Worm (Caenorhabditis elegans): ENCODE results near the gene irld-47.
A peak's percentile ranks its signal among the peaks of the same experiment; 100 is the strongest.

irld-47 gene

ce11 chrII:7858101-7858500 lies 35.7 kb upstream of the irld-47 start, which contains the start of gene sds-22:
sds-22 (plus strand) TSS chrII:7858401.
- TF ChIP-seq tbx-37 (GFP tag; conservative IDR thresholded peaks at IDR 0.05) (no peak), hnd-1 (tag; optimal IDR thresholded peaks at IDR 0.05) (no peak), tbx-11 (GFP tag; IDR thresholded peaks at IDR 0.05) (no peak), ceh-36 (tag; optimal IDR thresholded peaks at IDR 0.05) (no peak), B0310.2 (tag; optimal IDR thresholded peaks at IDR 0.05) (no peak), sea-1 (GFP tag; conservative IDR thresholded peaks at IDR 0.05) (no peak), flt-1 (GFP tag; IDR thresholded peaks at IDR 0.05) (no peak), hmbx-1 (tag; optimal IDR thresholded peaks at IDR 0.05) (no peak), hmg-4 (GFP tag; optimal IDR thresholded peaks at IDR 0.05) (no peak), tra-4 (tag; optimal IDR thresholded peaks at IDR 0.05) (no peak), aly-1 (tag; optimal IDR thresholded peaks at IDR 0.05) (no peak), pes-1 (GFP tag; IDR thresholded peaks at IDR 0.05) (no peak), ets-7 (tag; optimal IDR thresholded peaks at IDR 0.05) (no peak), ceh-13 (GFP tag; optimal IDR thresholded peaks at IDR 0.05) (no peak), ama-1 (optimal IDR thresholded peaks at IDR 0.05) (no peak), F13C5.2 (tag; optimal IDR thresholded peaks at IDR 0.05) (no peak), scrt-1 (GFP tag; IDR thresholded peaks at IDR 0.05) (no peak)

ce11 chrII:7857485-7858010 lies 35.2 kb upstream of the irld-47 start, which contains the start of the genes cec-3 and T09A5.15:
cec-3 (minus strand) TSS chrII:7857600.
T09A5.15 (plus strand) TSS chrII:7857960.
- no peak for TF ChIP-seq ceh-36 (tag; optimal IDR thresholded peaks at IDR 0.05)
- no peak for TF ChIP-seq tbx-11 (GFP tag; IDR thresholded peaks at IDR 0.05)
- no peak for TF ChIP-seq sea-1 (GFP tag; conservative IDR thresholded peaks at IDR 0.05)
- TF ChIP-seq ets-7 (tag; optimal IDR thresholded peaks at IDR 0.05), result no peak
- TF ChIP-seq F13C5.2 (tag; optimal IDR thresholded peaks at IDR 0.05), result peak; percentile 63

ce11 chrII:7855619-7856018 lies 33.3 kb upstream of the irld-47 start, which contains the start of gene mdmh-35:
mdmh-35 (minus strand) TSS chrII:7855719.
- TF ChIP-seq hnd-1 (tag; optimal IDR thresholded peaks at IDR 0.05) (no peak), tbx-11 (GFP tag; IDR thresholded peaks at IDR 0.05) (no peak), ama-1 (optimal IDR thresholded peaks at IDR 0.05) (no peak), hmbx-1 (tag; optimal IDR thresholded peaks at IDR 0.05) (no peak), pes-1 (GFP tag; IDR thresholded peaks at IDR 0.05) (no peak), ceh-36 (tag; optimal IDR thresholded peaks at IDR 0.05) (no peak), hmg-4 (GFP tag; optimal IDR thresholded peaks at IDR 0.05) (no peak), F13C5.2 (tag; optimal IDR thresholded peaks at IDR 0.05) (no peak), ceh-13 (GFP tag; optimal IDR thresholded peaks at IDR 0.05) (no peak)

ce11 chrII:7854942-7855341 lies 32.6 kb upstream of the irld-47 start, which contains the start of gene mdt-10:
mdt-10 (minus strand) TSS chrII:7855042.
- TF ChIP-seq F13C5.2 (tag; optimal IDR thresholded peaks at IDR 0.05), result no peak
- TF ChIP-seq ceh-36 (tag; optimal IDR thresholded peaks at IDR 0.05), result no peak
- TF ChIP-seq aly-1 (tag; optimal IDR thresholded peaks at IDR 0.05), result no peak
- no peak for TF ChIP-seq B0310.2 (tag; optimal IDR thresholded peaks at IDR 0.05)
- no peak for TF ChIP-seq hmbx-1 (tag; optimal IDR thresholded peaks at IDR 0.05)
- TF ChIP-seq hnd-1 (tag; optimal IDR thresholded peaks at IDR 0.05), result no peak
- TF ChIP-seq tra-4 (tag; optimal IDR thresholded peaks at IDR 0.05), result no peak
- TF ChIP-seq hmg-4 (GFP tag; optimal IDR thresholded peaks at IDR 0.05), result no peak
- no peak for TF ChIP-seq ceh-13 (GFP tag; optimal IDR thresholded peaks at IDR 0.05)

- TF ChIP-seq flt-1 (GFP tag; IDR thresholded peaks at IDR 0.05) (no peak), aly-1 (tag; optimal IDR thresholded peaks at IDR 0.05) (no peak), tra-4 (tag; optimal IDR thresholded peaks at IDR 0.05) (no peak), ceh-36 (tag; optimal IDR thresholded peaks at IDR 0.05) (no peak), sea-1 (GFP tag; conservative IDR thresholded peaks at IDR 0.05) (no peak), hmbx-1 (tag; optimal IDR thresholded peaks at IDR 0.05) (no peak), hnd-1 (tag; optimal IDR thresholded peaks at IDR 0.05) (no peak)
Observed at ce11 chrII:7853679-7854078, 31.3 kb upstream of the irld-47 start, which contains the start of gene T09A5.5. T09A5.5 (minus strand) TSS chrII:7853779.

- TF ChIP-seq tbx-11 (GFP tag; IDR thresholded peaks at IDR 0.05), result no peak
- no peak for TF ChIP-seq tbx-37 (GFP tag; conservative IDR thresholded peaks at IDR 0.05)
- TF ChIP-seq ama-1 (optimal IDR thresholded peaks at IDR 0.05), result no peak
- no peak for TF ChIP-seq F13C5.2 (tag; optimal IDR thresholded peaks at IDR 0.05)
- no peak for TF ChIP-seq hmg-4 (GFP tag; optimal IDR thresholded peaks at IDR 0.05)
- TF ChIP-seq scrt-1 (GFP tag; IDR thresholded peaks at IDR 0.05), result no peak
- no peak for TF ChIP-seq ceh-13 (GFP tag; optimal IDR thresholded peaks at IDR 0.05)
- no peak for TF ChIP-seq flt-1 (GFP tag; IDR thresholded peaks at IDR 0.05)
- no peak for TF ChIP-seq tra-4 (tag; optimal IDR thresholded peaks at IDR 0.05)
- TF ChIP-seq hnd-1 (tag; optimal IDR thresholded peaks at IDR 0.05), result no peak
- TF ChIP-seq hmbx-1 (tag; optimal IDR thresholded peaks at IDR 0.05), result no peak
Observed at ce11 chrII:7851480-7851879, 29.1 kb upstream of the irld-47 start.

- TF ChIP-seq hmbx-1 (tag; optimal IDR thresholded peaks at IDR 0.05) (no peak), pes-1 (GFP tag; IDR thresholded peaks at IDR 0.05) (no peak), ets-7 (tag; optimal IDR thresholded peaks at IDR 0.05) (no peak), ceh-36 (tag; optimal IDR thresholded peaks at IDR 0.05) (no peak), aly-1 (tag; optimal IDR thresholded peaks at IDR 0.05) (no peak), B0310.2 (tag; optimal IDR thresholded peaks at IDR 0.05) (no peak), sea-1 (GFP tag; conservative IDR thresholded peaks at IDR 0.05) (no peak), tbx-37 (GFP tag; conservative IDR thresholded peaks at IDR 0.05) (no peak), F13C5.2 (tag; optimal IDR thresholded peaks at IDR 0.05) (no peak), flt-1 (GFP tag; IDR thresholded peaks at IDR 0.05) (no peak), scrt-1 (GFP tag; IDR thresholded peaks at IDR 0.05) (no peak), ama-1 (optimal IDR thresholded peaks at IDR 0.05) (no peak), ceh-13 (GFP tag; optimal IDR thresholded peaks at IDR 0.05) (no peak), hnd-1 (tag; optimal IDR thresholded peaks at IDR 0.05) (no peak), tra-4 (tag; optimal IDR thresholded peaks at IDR 0.05) (no peak), tbx-11 (GFP tag; IDR thresholded peaks at IDR 0.05) (no peak), hmg-4 (GFP tag; optimal IDR thresholded peaks at IDR 0.05) (no peak)
Observed at ce11 chrII:7850575-7850974, 28.2 kb upstream of the irld-47 start.

Measured in whole organism, early embryonic.